Worm (Caenorhabditis elegans) whole organism, L2 larva: ENCODE data around the gene Y45G5AL.1.

Experiments used
- ama-1 ChIP-seq: fragments of 150-350 bp; optimal IDR thresholded peaks from 2 replicates; lab custom pipeline; 2018; ENCODE audit warnings: inconsistent platforms
- lin-13 ChIP-seq: fragments of 150-350 bp; optimal IDR thresholded peaks from 2 replicates; lab custom pipeline; 2014; ENCODE audit warnings: missing biosample characterization, missing genetic modification reagents, missing genetic modification characterization
- lin-39 ChIP-seq: fragments of 150-350 bp; optimal IDR thresholded peaks from 2 replicates; lab custom pipeline; 2014; ENCODE audit warnings: missing biosample characterization, missing genetic modification reagents, missing genetic modification characterization
- nhr-12 ChIP-seq: fragments of 150-350 bp; optimal IDR thresholded peaks from 2 replicates; lab custom pipeline; 2014; ENCODE audit warnings: missing biosample characterization, missing genetic modification characterization
- nhr-25 ChIP-seq: fragments of 150-350 bp; sonication (generic microtip); optimal IDR thresholded peaks from 3 replicates; lab custom pipeline; 2014; ENCODE audit warnings: missing biosample characterization, missing genetic modification characterization
- snpc-4 ChIP-seq: fragments of 150-350 bp; optimal IDR thresholded peaks from 2 replicates; lab custom pipeline; 2014; ENCODE audit warnings: missing biosample characterization, missing genetic modification characterization
- ztf-4 ChIP-seq: fragments of 150-350 bp; optimal IDR thresholded peaks from 2 replicates; lab custom pipeline; 2014; ENCODE audit warnings: missing biosample characterization, missing genetic modification characterization

ce11 chrV:4160086-4160485, 15.8 kb downstream of the Y45G5AL.1 start, which contains the start of gene Y45G5AM.5:
- TF ChIP-seq snpc-4 (tag; lab: Kevin White, UChicago) (no peak), nhr-25 (tag; lab: Kevin White, UChicago) (no peak), ama-1 (lab: Kevin White, UChicago) (no peak), ztf-4 (tag; lab: Kevin White, UChicago) (no peak), lin-39 (tag; lab: Kevin White, UChicago) (no peak), lin-13 (GFP tag; lab: Kevin White, UChicago) (no peak), nhr-12 (tag; lab: Kevin White, UChicago) (no peak)
